Fruit fly (Drosophila melanogaster) whole organism, embryonic: ENCODE data around the gene Pvf1.
A peak's percentile ranks its signal among the peaks of the same experiment; 100 is the strongest.

Experiments used
- CG10462 ChIP-seq: fragments of 200-800 bp; sonication (Bioruptor generic); optimal IDR thresholded peaks from 2 replicates; lab custom pipeline; 2016; ENCODE audit warnings: missing biosample characterization, missing genetic modification characterization
- CG11085 ChIP-seq: fragments of 200-800 bp; sonication (Bioruptor generic); IDR thresholded peaks from 2 replicates; pipeline ENCODE4 v1.3.6; 2022; ENCODE audit warnings: missing biosample characterization, missing genetic modification characterization
- CG11247 ChIP-seq: fragments of 200-800 bp; sonication (Bioruptor generic); IDR thresholded peaks from 2 replicates; pipeline ENCODE4 v1.3.6; 2022; ENCODE audit warnings: missing biosample characterization, missing genetic modification characterization
- CG11560 ChIP-seq: fragments of 200-800 bp; sonication (Bioruptor generic); IDR thresholded peaks from 3 replicates; pipeline ENCODE4 v1.3.6; 2022; ENCODE audit warnings: missing biosample characterization, missing genetic modification characterization
- CG12104 ChIP-seq: fragments of 200-800 bp; sonication (Bioruptor generic); optimal IDR thresholded peaks from 3 replicates; lab custom pipeline; 2016; ENCODE audit warnings: missing biosample characterization, missing genetic modification characterization
- CG14710 ChIP-seq: fragments of 200-800 bp; sonication (Bioruptor generic); optimal IDR thresholded peaks from 3 replicates; lab custom pipeline; 2019; ENCODE audit warnings: missing biosample characterization, mild to moderate bottlenecking, missing genetic modification characterization, moderate library complexity
- CG1602 ChIP-seq: fragments of 200-800 bp; sonication (Bioruptor generic); optimal IDR thresholded peaks from 3 replicates; lab custom pipeline; 2016; ENCODE audit warnings: missing biosample characterization, missing genetic modification characterization
- CG16863 ChIP-seq: fragments of 200-800 bp; sonication (Bioruptor generic); optimal IDR thresholded peaks from 3 replicates; lab custom pipeline; 2016; ENCODE audit warnings: missing biosample characterization, missing genetic modification characterization
- CG2116 ChIP-seq: fragments of 200-800 bp; sonication (Bioruptor generic); optimal IDR thresholded peaks from 3 replicates; lab custom pipeline; 2018; ENCODE audit warnings: missing biosample characterization, mild to moderate bottlenecking, missing genetic modification characterization
- CG2199 ChIP-seq: fragments of 200-800 bp; sonication (Bioruptor generic); IDR thresholded peaks from 3 replicates; pipeline ENCODE4 v1.3.6; 2022; ENCODE audit warnings: missing biosample characterization, missing genetic modification characterization
- CG2875 ChIP-seq: fragments of 200-800 bp; sonication (Bioruptor generic); optimal IDR thresholded peaks from 2 replicates; lab custom pipeline; 2017; ENCODE audit warnings: missing biosample characterization, mild to moderate bottlenecking, missing genetic modification characterization, missing genetic modification reagents
- CG3281 ChIP-seq: fragments of 200-800 bp; sonication (Bioruptor generic); optimal IDR thresholded peaks from 3 replicates; lab custom pipeline; 2017; ENCODE audit warnings: missing biosample characterization, mild to moderate bottlenecking, missing genetic modification characterization
- CG42726 ChIP-seq: fragments of 200-800 bp; sonication (Bioruptor generic); IDR thresholded peaks from 2 replicates; pipeline ENCODE4 v1.3.6; 2022; ENCODE audit warnings: missing biosample characterization, missing genetic modification characterization; ENCODE audit not compliant: partially characterized antibody
- CG6791 ChIP-seq: fragments of 200-800 bp; sonication (Bioruptor generic); IDR thresholded peaks from 3 replicates; pipeline ENCODE4 v1.3.6; 2022; ENCODE audit warnings: missing biosample characterization, missing genetic modification characterization; ENCODE audit not compliant: partially characterized antibody
- CG6813 ChIP-seq: fragments of 200-800 bp; sonication (Bioruptor generic); optimal IDR thresholded peaks from 2 replicates; lab custom pipeline; 2017; ENCODE audit warnings: missing biosample characterization, missing genetic modification characterization, mild to moderate bottlenecking, moderate library complexity, missing genetic modification reagents
- CG9817 ChIP-seq: fragments of 200-800 bp; sonication (Bioruptor generic); optimal IDR thresholded peaks from 2 replicates; lab custom pipeline; 2018; ENCODE audit warnings: missing biosample characterization, mild to moderate bottlenecking, missing genetic modification characterization, moderate library complexity
- CkIIα-i1 ChIP-seq: fragments of 200-800 bp; sonication (Bioruptor generic); IDR thresholded peaks from 2 replicates; pipeline ENCODE4 v1.3.6; 2022; ENCODE audit warnings: missing biosample characterization, missing genetic modification characterization
- CrebB ChIP-seq: fragments of 200-800 bp; sonication (Bioruptor generic); optimal IDR thresholded peaks from 3 replicates; lab custom pipeline; 2018; ENCODE audit warnings: missing biosample characterization, mild to moderate bottlenecking, missing genetic modification characterization
- D19B ChIP-seq: fragments of 200-800 bp; sonication (Bioruptor generic); optimal IDR thresholded peaks from 2 replicates; lab custom pipeline; 2017; ENCODE audit warnings: missing biosample characterization, mild to moderate bottlenecking, missing genetic modification characterization
- HLH3B ChIP-seq: fragments of 200-800 bp; sonication (Bioruptor generic); IDR thresholded peaks from 2 replicates; pipeline ENCODE4 v1.3.6; 2022; ENCODE audit warnings: missing biosample characterization, missing genetic modification characterization
- HmgD ChIP-seq: fragments of 200-800 bp; sonication (Bioruptor generic); optimal IDR thresholded peaks from 3 replicates; lab custom pipeline; 2016; ENCODE audit warnings: missing biosample characterization, missing genetic modification characterization
- Hr78 ChIP-seq, 2 experiments: fragments of 200-800 bp in 1 of 2; fragments of >200 bp in 1 of 2; sonication (Bioruptor generic) in 1 of 2; optimal IDR thresholded peaks; 2 replicates each; lab custom pipeline; 2017 to 2019; ENCODE audit warnings: missing biosample characterization in 2 of 2, missing genetic modification characterization in 2 of 2, mild to moderate bottlenecking in 1 of 2, moderate library complexity in 1 of 2
- NK7.1 ChIP-seq: fragments of 200-800 bp; sonication (Bioruptor generic); optimal IDR thresholded peaks from 3 replicates; lab custom pipeline; 2016; ENCODE audit warnings: missing biosample characterization, missing genetic modification characterization
- Opbp ChIP-seq: fragments of 200-800 bp; sonication (Bioruptor generic); IDR thresholded peaks from 3 replicates; pipeline ENCODE4 v1.3.6; 2022; ENCODE audit warnings: missing biosample characterization, missing genetic modification characterization; ENCODE audit not compliant: partially characterized antibody
- Pdp1 ChIP-seq, 2 experiments: fragments of 200-800 bp; sonication (Bioruptor generic); optimal IDR thresholded peaks; 3 replicates each; lab custom pipeline; 2016; ENCODE audit warnings: missing biosample characterization in 2 of 2, missing genetic modification characterization in 2 of 2, mild to moderate bottlenecking in 1 of 2, moderate library complexity in 1 of 2
- Poxn ChIP-seq: fragments of 200-800 bp; sonication (Bioruptor generic); IDR thresholded peaks from 2 replicates; pipeline ENCODE4 v1.3.6; 2022; ENCODE audit warnings: missing biosample characterization, missing genetic modification characterization
- Ptx1 ChIP-seq: fragments of 200-800 bp; sonication (Bioruptor generic); IDR thresholded peaks from 2 replicates; pipeline ENCODE4 v1.3.6; 2022; ENCODE audit warnings: missing biosample characterization, missing genetic modification characterization
- Rfx ChIP-seq: fragments of 200-800 bp; sonication (Bioruptor generic); IDR thresholded peaks from 2 replicates; pipeline ENCODE4 v1.3.6; 2022; ENCODE audit warnings: missing biosample characterization, missing genetic modification characterization
- Stat92E ChIP-seq, 3 experiments: fragments of >200 bp in 2 of 3; fragments of 200-800 bp in 1 of 3; sonication (Bioruptor generic) in 1 of 3; optimal IDR thresholded peaks; 2 replicates each; lab custom pipeline; 2017 to 2019; ENCODE audit warnings: missing biosample characterization in 3 of 3, missing genetic modification characterization in 3 of 3, mild to moderate bottlenecking in 1 of 3, moderate library complexity in 1 of 3
- TFAM ChIP-seq: fragments of 200-800 bp; sonication (Bioruptor generic); optimal IDR thresholded peaks from 2 replicates; lab custom pipeline; 2017; ENCODE audit warnings: missing biosample characterization, missing genetic modification characterization, inconsistent platforms
- bab2 ChIP-seq: fragments of 200-800 bp; sonication (Bioruptor generic); optimal IDR thresholded peaks from 2 replicates; lab custom pipeline; 2016; ENCODE audit warnings: missing biosample characterization, missing genetic modification characterization
- br ChIP-seq: fragments of >200 bp; optimal IDR thresholded peaks from 2 replicates; lab custom pipeline; 2017
- chif ChIP-seq, 2 experiments: fragments of 200-800 bp; sonication (Bioruptor generic); optimal IDR thresholded peaks; 3 replicates each; lab custom pipeline; 2016; ENCODE audit warnings: missing biosample characterization in 2 of 2, missing genetic modification characterization in 2 of 2
- dm ChIP-seq: fragments of 200-800 bp; sonication (Bioruptor generic); optimal IDR thresholded peaks from 3 replicates; lab custom pipeline; 2016; ENCODE audit warnings: missing biosample characterization, missing genetic modification characterization
- gcm ChIP-seq: fragments of 200-800 bp; sonication (Bioruptor generic); optimal IDR thresholded peaks from 2 replicates; lab custom pipeline; 2019; ENCODE audit warnings: missing biosample characterization, mild to moderate bottlenecking, missing genetic modification characterization, moderate library complexity
- jing ChIP-seq: fragments of 200-800 bp; sonication (Bioruptor generic); optimal IDR thresholded peaks from 2 replicates; lab custom pipeline; 2018; ENCODE audit warnings: missing biosample characterization, mild to moderate bottlenecking, missing genetic modification characterization
- lov ChIP-seq, 2 experiments: fragments of 200-800 bp in 1 of 2; fragments of >200 bp in 1 of 2; sonication (Bioruptor generic) in 1 of 2; IDR thresholded peaks in 1 of 2; optimal IDR thresholded peaks in 1 of 2; 2 replicates in 1 of 2; 3 replicates in 1 of 2; pipeline versions ENCODE4 v1.3.6 to Lab custom; 2017 to 2022; ENCODE audit warnings: missing biosample characterization in 1 of 2, missing genetic modification characterization in 1 of 2
- nmo ChIP-seq: fragments of 200-800 bp; sonication (Bioruptor generic); optimal IDR thresholded peaks from 2 replicates; lab custom pipeline; 2018; ENCODE audit warnings: missing biosample characterization, mild to moderate bottlenecking, missing genetic modification characterization, moderate library complexity
- pb ChIP-seq: fragments of 200-800 bp; sonication (Bioruptor generic); optimal IDR thresholded peaks from 3 replicates; lab custom pipeline; 2016; ENCODE audit warnings: missing biosample characterization, missing genetic modification characterization
- pho ChIP-seq: fragments of 200-800 bp; sonication (Bioruptor generic); optimal IDR thresholded peaks from 2 replicates; lab custom pipeline; 2016; ENCODE audit warnings: missing biosample characterization, missing genetic modification characterization
- sc ChIP-seq, 3 experiments: fragments of >200 bp in 2 of 3; fragments of 200-800 bp in 1 of 3; sonication (Bioruptor generic) in 1 of 3; optimal IDR thresholded peaks; 2 replicates in 2 of 3; 3 replicates in 1 of 3; lab custom pipeline; 2017; ENCODE audit warnings: mild to moderate bottlenecking in 1 of 3, missing biosample characterization in 1 of 3, missing genetic modification characterization in 1 of 3, missing genetic modification reagents in 1 of 3
- ssp ChIP-seq: fragments of 200-800 bp; sonication (Bioruptor generic); IDR thresholded peaks from 2 replicates; pipeline ENCODE4 v1.3.6; 2022; ENCODE audit warnings: missing biosample characterization, missing genetic modification characterization
- tna ChIP-seq: fragments of 200-800 bp; sonication (Bioruptor generic); IDR thresholded peaks from 2 replicates; pipeline ENCODE4 v1.3.6; 2022; ENCODE audit warnings: missing biosample characterization, missing genetic modification characterization; ENCODE audit not compliant: partially characterized antibody
- trh ChIP-seq: fragments of 200-800 bp; sonication (Bioruptor generic); optimal IDR thresholded peaks from 2 replicates; lab custom pipeline; 2016; ENCODE audit warnings: missing biosample characterization, missing genetic modification characterization
- twi ChIP-seq: fragments of 200-800 bp; optimal IDR thresholded peaks from 2 replicates; lab custom pipeline; 2019; ENCODE audit warnings: missing biosample characterization, mild to moderate bottlenecking, missing genetic modification characterization, moderate library complexity
- wdn ChIP-seq: fragments of 200-800 bp; sonication (Bioruptor generic); IDR thresholded peaks from 2 replicates; pipeline ENCODE4 v1.3.6; 2022; ENCODE audit warnings: missing biosample characterization, missing genetic modification characterization
- zf30C ChIP-seq: fragments of 200-800 bp; sonication (Bioruptor generic); optimal IDR thresholded peaks from 3 replicates; lab custom pipeline; 2018; ENCODE audit warnings: missing biosample characterization, mild to moderate bottlenecking, missing genetic modification characterization

Gene Pvf1

dm6 chrX:18843229-18844033, 10.9 kb downstream of the Pvf1 start, which contains the start of gene htk (continued):
- no peak for TF ChIP-seq wdn (GFP tag; lab: Robert Waterston, UW)
- no peak for TF ChIP-seq lov (optimal IDR thresholded peaks at IDR 0.05; lab: Kevin White, UChicago)
- TF ChIP-seq lov (GFP tag; IDR thresholded peaks at IDR 0.05; lab: Robert Waterston, UW) = no peak
- peak; percentile 75 for TF ChIP-seq tna
- TF ChIP-seq D19B (GFP tag; lab: Kevin White, UChicago) = no peak
- no peak for TF ChIP-seq CkIIα-i1
- peak; percentile 59 for TF ChIP-seq CG1602 (GFP tag; lab: Kevin White, UChicago)
- TF ChIP-seq NK7.1 = peak; percentile 25
- TF ChIP-seq CG12104 (GFP tag; lab: Kevin White, UChicago) = peak; percentile 1
- peak; percentile 36 for TF ChIP-seq twi (tag; lab: Kevin White, UChicago)
- TF ChIP-seq pho = peak; percentile 71
- TF ChIP-seq jing (GFP tag; lab: Kevin White, UChicago) = no peak
- peak; percentile 52 for TF ChIP-seq dm (GFP tag; lab: Kevin White, UChicago)
- peak; percentile 81 for TF ChIP-seq CG11560 (tag; lab: Robert Waterston, UW)
- peak; percentile 91 for TF ChIP-seq HmgD (GFP tag; lab: Kevin White, UChicago)
- no peak for TF ChIP-seq Stat92E (GFP tag; optimal IDR thresholded peaks at IDR 0.05; lab: Kevin White, UChicago)
- TF ChIP-seq Poxn (GFP tag; lab: Robert Waterston, UW) = no peak
- TF ChIP-seq Ptx1 (GFP tag; lab: Robert Waterston, UW) = peak; percentile 64
- TF ChIP-seq CG6791 (GFP tag; lab: Robert Waterston, UW) = peak; percentile 94
- TF ChIP-seq CG14710 (tag; lab: Kevin White, UChicago) = peak; percentile 51
- no peak for TF ChIP-seq zf30C (GFP tag; lab: Kevin White, UChicago)
- peak; percentile 77 for TF ChIP-seq bab2 (GFP tag; lab: Kevin White, UChicago)
- TF ChIP-seq CG11085 (GFP tag; lab: Robert Waterston, UW) = peak; percentile 72
- peak; percentile 57 to 79 for TF ChIP-seq chif (GFP tag; optimal IDR thresholded peaks at IDR 0.05; lab: Kevin White, UChicago)
- TF ChIP-seq CG2199 = peak; percentile 65; the same call in 1 of the 3 replicates
- peak; percentile 60 for TF ChIP-seq trh (GFP tag; lab: Kevin White, UChicago)
- peak; percentile 84 for TF ChIP-seq CG2116 (GFP tag; lab: Kevin White, UChicago)
- peak; percentile 52 for TF ChIP-seq CG9817 (tag; lab: Kevin White, UChicago)
- TF ChIP-seq ssp (GFP tag; lab: Robert Waterston, UW) = peak; percentile 66
- no peak for TF ChIP-seq pb (GFP tag; lab: Kevin White, UChicago)
- TF ChIP-seq CG10462 (GFP tag; lab: Kevin White, UChicago) = peak; percentile 12
- peak; percentile 95 for TF ChIP-seq Opbp (GFP tag; lab: Robert Waterston, UW)
- TF ChIP-seq CG11247 (GFP tag; lab: Robert Waterston, UW) = peak; percentile 77
- TF ChIP-seq Hr78 (GFP tag; optimal IDR thresholded peaks at IDR 0.05; lab: Kevin White, UChicago) = no peak
- TF ChIP-seq CG16863 (GFP tag; lab: Kevin White, UChicago) = peak; percentile 22
- peak; percentile 22 for TF ChIP-seq CG6813 (GFP tag; lab: Kevin White, UChicago)
- peak; percentile 69 for TF ChIP-seq nmo (GFP tag; lab: Kevin White, UChicago)
- TF ChIP-seq br (lab: Kevin White, UChicago) = no peak
- no peak for TF ChIP-seq sc (optimal IDR thresholded peaks at IDR 0.05; lab: Kevin White, UChicago)
- peak; percentile 3 for TF ChIP-seq sc (GFP tag; optimal IDR thresholded peaks at IDR 0.05; lab: Kevin White, UChicago)
- TF ChIP-seq CG2875 = peak; percentile 49
- peak; percentile 61 for TF ChIP-seq HLH3B (GFP tag; lab: Robert Waterston, UW)
- TF ChIP-seq Rfx (GFP tag; lab: Robert Waterston, UW) = peak; percentile 89
- TF ChIP-seq CG42726 = peak; percentile 96
- TF ChIP-seq TFAM (GFP tag; lab: Kevin White, UChicago) = no peak
- TF ChIP-seq gcm (GFP tag; lab: Kevin White, UChicago) = no peak
- TF ChIP-seq CG3281 = peak; percentile 0
- TF ChIP-seq CrebB (tag; lab: Kevin White, UChicago) = no peak
- peak; percentile 71 to 100 for TF ChIP-seq Pdp1 (GFP tag; optimal IDR thresholded peaks at IDR 0.05; lab: Kevin White, UChicago)
